Worm (Caenorhabditis elegans) whole organism, L2 larva: Measurements from ENCODE around the gene T19E7.6.

ENCODE experiments used
- blmp-1 ChIP-seq: sonication (generic microtip); optimal IDR thresholded peaks from 2 replicates; lab custom pipeline; 2017; ENCODE audit warnings: missing genetic modification characterization, mild to moderate bottlenecking, missing compliant biosample characterization, antibody characterized with exemption, moderate library complexity; ENCODE audit not compliant: insufficient read depth
- elt-3 ChIP-seq: sonication (generic microtip); optimal IDR thresholded peaks from 2 replicates; lab custom pipeline; 2017; ENCODE audit warnings: missing biosample characterization, missing genetic modification characterization
- lin-11 ChIP-seq: fragments of 150-350 bp; sonication (generic microtip); optimal IDR thresholded peaks from 2 replicates; lab custom pipeline; 2014; ENCODE audit warnings: missing biosample characterization, missing genetic modification characterization, inconsistent platforms, mixed read lengths
- nhr-12 ChIP-seq: fragments of 150-350 bp; optimal IDR thresholded peaks from 2 replicates; lab custom pipeline; 2014; ENCODE audit warnings: missing biosample characterization, missing genetic modification characterization
- nhr-6 ChIP-seq: fragments of 150-350 bp; optimal IDR thresholded peaks from 2 replicates; lab custom pipeline; 2014; ENCODE audit warnings: missing biosample characterization, missing genetic modification characterization
- unc-62 ChIP-seq: fragments of 150-350 bp; optimal IDR thresholded peaks from 2 replicates; lab custom pipeline; 2014; ENCODE audit warnings: missing biosample characterization, missing genetic modification reagents, missing genetic modification characterization

ce11 chrIV:5654203-5654602 lies 15.1 kb downstream of the T19E7.6 start:
- TF ChIP-seq nhr-12 (tag; lab: Kevin White, UChicago), result no peak
- no peak for TF ChIP-seq unc-62 (GFP tag; lab: Kevin White, UChicago)
- no peak for TF ChIP-seq lin-11 (tag; lab: Kevin White, UChicago)
- TF ChIP-seq elt-3 (tag; lab: Kevin White, UChicago), result no peak
- TF ChIP-seq nhr-6 (tag; lab: Kevin White, UChicago), result no peak
- no peak for TF ChIP-seq blmp-1
